Worm (Caenorhabditis elegans): ENCODE measurements around the gene F07C3.16.

The F07C3.16 gene

ce11 chrV:9219390-9219733 is 38.0 kb downstream of the F07C3.16 start (continued):
- TF ChIP-seq zfh-2 (GFP tag; conservative IDR thresholded peaks at IDR 0.05), result no peak
- no peak for TF ChIP-seq B0035.1 (tag; optimal IDR thresholded peaks at IDR 0.05)
- 0 out of 2 replicates have a peak, but pooled peaks have one; percentile 47 for TF ChIP-seq madf-3 (GFP tag; IDR thresholded peaks at IDR 0.05)
- no peak for TF ChIP-seq K11D2.4 (GFP tag; IDR thresholded peaks at IDR 0.05)

- TF ChIP-seq dpff-1 (tag; optimal IDR thresholded peaks at IDR 0.05) (no peak), ceh-100 (GFP tag; IDR thresholded peaks at IDR 0.05) (no peak), nhr-80 (tag; optimal IDR thresholded peaks at IDR 0.05) (peak; percentile 88), tlf-1 (GFP tag; optimal IDR thresholded peaks at IDR 0.05) (no peak), K12H6.12 (tag; optimal IDR thresholded peaks at IDR 0.05) (peak; percentile 10), nhr-27 (tag; optimal IDR thresholded peaks at IDR 0.05) (no peak), athp-1 (tag; optimal IDR thresholded peaks at IDR 0.05) (no peak)
Measured at ce11 chrV:9218655-9219389, 38.5 kb downstream of the F07C3.16 start.

- TF ChIP-seq efl-1 (GFP tag; optimal IDR thresholded peaks at IDR 0.05) (no peak), tbx-9 (tag; optimal IDR thresholded peaks at IDR 0.05; ENCODE audit: borderline replicate concordance) (no peak), F37B4.10 (GFP tag; IDR thresholded peaks at IDR 0.05) (no peak), madf-6 (GFP tag; IDR thresholded peaks at IDR 0.05) (0 out of 2 replicates have a peak, but pooled peaks have one; percentile 24)
Measured at ce11 chrV:9218214-9218613, 39.2 kb downstream of the F07C3.16 start.

- TF ChIP-seq ztf-18 (tag; optimal IDR thresholded peaks at IDR 0.05), result no peak
- TF ChIP-seq ccch-3 (GFP tag; optimal IDR thresholded peaks at IDR 0.05), result no peak
- no peak for TF ChIP-seq T26A5.8 (tag; optimal IDR thresholded peaks at IDR 0.05)
- no peak for TF ChIP-seq lin-35 (GFP tag; optimal IDR thresholded peaks at IDR 0.05)
- no peak for TF ChIP-seq sdz-38 (tag; optimal IDR thresholded peaks at IDR 0.05)
- TF ChIP-seq ztf-28 (GFP tag; IDR thresholded peaks at IDR 0.05), result no peak
- no peak for TF ChIP-seq nhr-120 (GFP tag; IDR thresholded peaks at IDR 0.05)
- TF ChIP-seq F55B11.4 (tag; optimal IDR thresholded peaks at IDR 0.05; ENCODE audit: borderline replicate concordance, insufficient read depth), result no peak
- TF ChIP-seq pbrm-1 (GFP tag; IDR thresholded peaks at IDR 0.05), result no peak
- TF ChIP-seq lin-40 (tag; optimal IDR thresholded peaks at IDR 0.05), result no peak
Measured at ce11 chrV:9217158-9217557, 40.2 kb downstream of the F07C3.16 start, which contains the start of gene pacs-1. Gene pacs-1 (minus strand): TSS chrV:9217258.

ce11 chrV:9213554-9213953 is 43.8 kb downstream of the F07C3.16 start, which contains the start of gene mdt-27:
Gene mdt-27 (minus strand): TSS chrV:9213654.
- TF ChIP-seq let-607 (tag; optimal IDR thresholded peaks at IDR 0.05), result no peak
- TF ChIP-seq tbx-9 (tag; optimal IDR thresholded peaks at IDR 0.05; ENCODE audit: borderline replicate concordance), result no peak
- no peak for TF ChIP-seq F57A8.1 (GFP tag; optimal IDR thresholded peaks at IDR 0.05)
- TF ChIP-seq F23B12.7 (tag; optimal IDR thresholded peaks at IDR 0.05; ENCODE audit: insufficient read depth), result no peak
- no peak for TF ChIP-seq nhr-120 (GFP tag; IDR thresholded peaks at IDR 0.05)
- no peak for TF ChIP-seq attf-5 (GFP tag; optimal IDR thresholded peaks at IDR 0.05)
- no peak for TF ChIP-seq tlf-1 (GFP tag; optimal IDR thresholded peaks at IDR 0.05)
- no peak for TF ChIP-seq lsy-27 (tag; optimal IDR thresholded peaks at IDR 0.05; ENCODE audit: borderline replicate concordance, insufficient read depth)
